Fruit fly (Drosophila melanogaster): ENCODE data around the gene Hap40.

- TF ChIP-seq CTCF (optimal IDR thresholded peaks at IDR 0.05) (no peak), CG8478 (optimal IDR thresholded peaks at IDR 0.05) (no peak)
These were observed 36.4 kb downstream of the Hap40 start for dm6 chrX:15740288-15740726.
